Fruit fly (Drosophila melanogaster) whole organism, embryonic: ENCODE measurements around the gene Rm62.

Source experiments
- ATbp ChIP-seq: fragments of 200-800 bp; sonication (Bioruptor generic); optimal IDR thresholded peaks from 2 replicates; lab custom pipeline; 2017; ENCODE audit warnings: missing biosample characterization, mild to moderate bottlenecking, missing genetic modification characterization, missing genetic modification reagents
- CG12071 ChIP-seq: fragments of 200-800 bp; sonication (Bioruptor generic); optimal IDR thresholded peaks from 3 replicates; lab custom pipeline; 2018; ENCODE audit warnings: missing biosample characterization, mild to moderate bottlenecking, missing genetic modification characterization
- CG1233 ChIP-seq: fragments of 200-800 bp; sonication (Bioruptor generic); optimal IDR thresholded peaks from 4 replicates; lab custom pipeline; 2018; ENCODE audit warnings: missing biosample characterization, mild to moderate bottlenecking, missing genetic modification characterization
- CG14667 ChIP-seq: fragments of 200-800 bp; sonication (Bioruptor generic); IDR thresholded peaks from 2 replicates; pipeline ENCODE4 v1.3.6; 2022; ENCODE audit warnings: missing biosample characterization, missing genetic modification characterization
- CG14860 ChIP-seq: fragments of 200-800 bp; sonication (Bioruptor generic); IDR thresholded peaks from 3 replicates; pipeline ENCODE4 v1.3.6; 2022; ENCODE audit warnings: missing biosample characterization, missing genetic modification characterization; ENCODE audit not compliant: partially characterized antibody
- CG15011 ChIP-seq: fragments of 200-800 bp; sonication (Bioruptor generic); optimal IDR thresholded peaks from 3 replicates; lab custom pipeline; 2018; ENCODE audit warnings: missing biosample characterization, mild to moderate bottlenecking, missing genetic modification characterization
- CG1647 ChIP-seq: fragments of 200-800 bp; sonication (Bioruptor generic); optimal IDR thresholded peaks from 3 replicates; lab custom pipeline; 2016; ENCODE audit warnings: missing biosample characterization, missing genetic modification characterization
- CG18262 ChIP-seq: fragments of 200-800 bp; optimal IDR thresholded peaks from 3 replicates; lab custom pipeline; 2019; ENCODE audit warnings: missing biosample characterization, mild to moderate bottlenecking, missing genetic modification characterization, moderate library complexity
- CG18619 ChIP-seq: fragments of 200-800 bp; sonication (Bioruptor generic); optimal IDR thresholded peaks from 3 replicates; lab custom pipeline; 2017; ENCODE audit warnings: missing biosample characterization, mild to moderate bottlenecking, missing genetic modification characterization
- CG2202 ChIP-seq: fragments of 200-800 bp; sonication (Bioruptor generic); optimal IDR thresholded peaks from 2 replicates; lab custom pipeline; 2018; ENCODE audit warnings: missing biosample characterization, mild to moderate bottlenecking, missing genetic modification characterization
- CG3281 ChIP-seq: fragments of 200-800 bp; sonication (Bioruptor generic); optimal IDR thresholded peaks from 3 replicates; lab custom pipeline; 2017; ENCODE audit warnings: missing biosample characterization, mild to moderate bottlenecking, missing genetic modification characterization
- CG4328 ChIP-seq: fragments of 200-800 bp; sonication (Bioruptor generic); optimal IDR thresholded peaks from 3 replicates; lab custom pipeline; 2017; ENCODE audit warnings: missing biosample characterization, missing genetic modification reagents, missing genetic modification characterization
- CG6654 ChIP-seq: fragments of 200-800 bp; sonication (Bioruptor generic); optimal IDR thresholded peaks from 2 replicates; lab custom pipeline; 2017; ENCODE audit warnings: missing biosample characterization, mild to moderate bottlenecking, missing genetic modification characterization
- CG6683 ChIP-seq: fragments of 200-800 bp; sonication (Bioruptor generic); optimal IDR thresholded peaks from 2 replicates; lab custom pipeline; 2017; ENCODE audit warnings: missing biosample characterization, mild to moderate bottlenecking, missing genetic modification characterization, missing genetic modification reagents
- CG7963 ChIP-seq: fragments of 200-800 bp; sonication (Bioruptor generic); IDR thresholded peaks from 3 replicates; pipeline ENCODE4 v1.3.6; 2022; ENCODE audit warnings: missing biosample characterization, missing genetic modification characterization; ENCODE audit not compliant: partially characterized antibody
- CG8359 ChIP-seq: fragments of 200-800 bp; sonication (Bioruptor generic); optimal IDR thresholded peaks from 2 replicates; lab custom pipeline; 2017; ENCODE audit warnings: missing biosample characterization, mild to moderate bottlenecking, missing genetic modification characterization, borderline replicate concordance
- CG8478 ChIP-seq: fragments of >200 bp; optimal IDR thresholded peaks from 2 replicates; lab custom pipeline; 2018
- Chrac-16 ChIP-seq: fragments of 200-800 bp; sonication (Bioruptor generic); optimal IDR thresholded peaks from 3 replicates; lab custom pipeline; 2016; ENCODE audit warnings: missing biosample characterization, missing genetic modification characterization
- Dbx ChIP-seq: fragments of 200-800 bp; sonication (Bioruptor generic); IDR thresholded peaks from 3 replicates; pipeline ENCODE4 v1.3.6; 2022; ENCODE audit warnings: missing biosample characterization, missing genetic modification characterization
- Dek ChIP-seq: fragments of 200-800 bp; sonication (Bioruptor generic); optimal IDR thresholded peaks from 3 replicates; lab custom pipeline; 2019; ENCODE audit warnings: missing biosample characterization, mild to moderate bottlenecking, missing genetic modification characterization, moderate library complexity
- Ets65A ChIP-seq: fragments of 200-800 bp; sonication (Bioruptor generic); peaks from one replicate; lab custom pipeline; 2016; ENCODE audit warnings: missing biosample characterization, missing genetic modification characterization
- Fer2 ChIP-seq: fragments of 200-800 bp; sonication (Bioruptor generic); optimal IDR thresholded peaks from 2 replicates; lab custom pipeline; 2018; ENCODE audit warnings: missing biosample characterization, mild to moderate bottlenecking, missing genetic modification characterization, moderate library complexity
- Kr ChIP-seq: fragments of 200-800 bp; sonication (Bioruptor generic); optimal IDR thresholded peaks from 2 replicates; lab custom pipeline; 2017; ENCODE audit warnings: missing biosample characterization, mild to moderate bottlenecking, missing genetic modification characterization
- Mad ChIP-seq: fragments of 200-800 bp; sonication (Bioruptor generic); optimal IDR thresholded peaks from 2 replicates; lab custom pipeline; 2016; ENCODE audit warnings: missing biosample characterization, missing genetic modification characterization
- Oaz ChIP-seq: fragments of 200-800 bp; sonication (Bioruptor generic); IDR thresholded peaks from 2 replicates; pipeline ENCODE4 v1.3.6; 2022; ENCODE audit warnings: missing biosample characterization, missing genetic modification characterization
- Rx ChIP-seq: fragments of 200-800 bp; sonication (Bioruptor generic); IDR thresholded peaks from 2 replicates; pipeline ENCODE4 v1.3.6; 2022; ENCODE audit warnings: missing biosample characterization, missing genetic modification characterization
- Sry-β ChIP-seq: fragments of 200-800 bp; sonication (Bioruptor generic); optimal IDR thresholded peaks from 2 replicates; lab custom pipeline; 2018; ENCODE audit warnings: missing biosample characterization, mild to moderate bottlenecking, missing genetic modification characterization, moderate library complexity
- ato ChIP-seq: fragments of 200-800 bp; sonication (Bioruptor generic); IDR thresholded peaks from 2 replicates; pipeline ENCODE4 v1.3.6; 2022; ENCODE audit warnings: missing biosample characterization, missing genetic modification characterization; ENCODE audit not compliant: partially characterized antibody
- bowl ChIP-seq: fragments of 200-800 bp; sonication (Bioruptor generic); IDR thresholded peaks from 2 replicates; pipeline ENCODE4 v1.3.6; 2022; ENCODE audit warnings: missing biosample characterization, missing genetic modification characterization
- bsh ChIP-seq, 2 experiments: fragments of 200-800 bp; sonication (Bioruptor generic); optimal IDR thresholded peaks; 2 replicates each; lab custom pipeline; 2017 to 2018; ENCODE audit warnings: mild to moderate bottlenecking in 2 of 2, missing biosample characterization in 2 of 2, missing genetic modification characterization in 2 of 2, moderate library complexity in 1 of 2
- dpn ChIP-seq, 2 experiments: fragments of 200-800 bp; sonication (Bioruptor generic); optimal IDR thresholded peaks; 3 replicates each; lab custom pipeline; 2016; ENCODE audit warnings: missing biosample characterization in 2 of 2, missing genetic modification characterization in 2 of 2
- esg ChIP-seq: fragments of 200-800 bp; sonication (Bioruptor generic); conservative IDR thresholded peaks from 2 replicates; pipeline ENCODE4 v1.3.6; 2022; ENCODE audit warnings: missing biosample characterization, missing genetic modification characterization
- ftz-f1 ChIP-seq: fragments of 200-800 bp; sonication (Bioruptor generic); optimal IDR thresholded peaks from 2 replicates; lab custom pipeline; 2016; ENCODE audit warnings: missing biosample characterization, missing genetic modification characterization
- nerfin-2 ChIP-seq: fragments of 200-800 bp; sonication (Bioruptor generic); IDR thresholded peaks from 2 replicates; pipeline ENCODE4 v1.3.6; 2022; ENCODE audit warnings: missing biosample characterization, missing genetic modification characterization; ENCODE audit not compliant: partially characterized antibody
- org-1 ChIP-seq: fragments of 200-800 bp; sonication (Bioruptor generic); optimal IDR thresholded peaks from 2 replicates; lab custom pipeline; 2017; ENCODE audit warnings: missing biosample characterization, missing genetic modification characterization
- peb ChIP-seq: fragments of 200-800 bp; sonication (Bioruptor generic); IDR thresholded peaks from 2 replicates; pipeline ENCODE4 v1.3.6; 2022; ENCODE audit warnings: missing biosample characterization, missing genetic modification characterization
- pita ChIP-seq: fragments of 200-800 bp; sonication (Bioruptor generic); optimal IDR thresholded peaks from 2 replicates; lab custom pipeline; 2017; ENCODE audit warnings: missing biosample characterization, mild to moderate bottlenecking, missing genetic modification characterization
- prd ChIP-seq, 3 experiments: fragments of >200 bp in 2 of 3; fragments of 200-800 bp in 1 of 3; sonication (Bioruptor generic) in 1 of 3; optimal IDR thresholded peaks in 2 of 3; IDR thresholded peaks in 1 of 3; 2 replicates in 2 of 3; 3 replicates in 1 of 3; pipeline versions ENCODE4 v1.3.6 to Lab custom; 2017 to 2022; ENCODE audit warnings: missing biosample characterization in 1 of 3, missing genetic modification characterization in 1 of 3
- pum ChIP-seq: fragments of 200-800 bp; sonication (Bioruptor generic); optimal IDR thresholded peaks from 2 replicates; lab custom pipeline; 2016; ENCODE audit warnings: missing biosample characterization, missing genetic modification characterization
- slou ChIP-seq: fragments of 200-800 bp; sonication (Bioruptor generic); optimal IDR thresholded peaks from 3 replicates; lab custom pipeline; 2016; ENCODE audit warnings: missing biosample characterization, missing genetic modification characterization
- ssp ChIP-seq: fragments of 200-800 bp; sonication (Bioruptor generic); IDR thresholded peaks from 2 replicates; pipeline ENCODE4 v1.3.6; 2022; ENCODE audit warnings: missing biosample characterization, missing genetic modification characterization
- stc ChIP-seq: fragments of 200-800 bp; sonication (Bioruptor generic); IDR thresholded peaks from 2 replicates; pipeline ENCODE4 v1.3.6; 2022; ENCODE audit warnings: missing biosample characterization, missing genetic modification characterization
- sug ChIP-seq: fragments of 200-800 bp; optimal IDR thresholded peaks from 2 replicates; lab custom pipeline; 2019; ENCODE audit warnings: missing biosample characterization, mild to moderate bottlenecking, missing genetic modification characterization, moderate library complexity
- tll ChIP-seq, 2 experiments: fragments of 200-800 bp in 1 of 2; fragments of >200 bp in 1 of 2; sonication (Bioruptor generic) in 1 of 2; optimal IDR thresholded peaks; 2 replicates each; lab custom pipeline; 2017 to 2019; ENCODE audit warnings: missing biosample characterization in 2 of 2, missing genetic modification characterization in 2 of 2, mild to moderate bottlenecking in 1 of 2, moderate library complexity in 1 of 2

Gene Rm62

dm6 chr3R:6057436-6057835 is 49.1 kb upstream of the Rm62 start, which contains the start of gene CG15580 (continued):
- no peak for TF ChIP-seq Mad
- TF ChIP-seq CG18619 (GFP tag; lab: Kevin White, UChicago) = no peak
- no peak for TF ChIP-seq Oaz (GFP tag; lab: Robert Waterston, UW)

DNA sequence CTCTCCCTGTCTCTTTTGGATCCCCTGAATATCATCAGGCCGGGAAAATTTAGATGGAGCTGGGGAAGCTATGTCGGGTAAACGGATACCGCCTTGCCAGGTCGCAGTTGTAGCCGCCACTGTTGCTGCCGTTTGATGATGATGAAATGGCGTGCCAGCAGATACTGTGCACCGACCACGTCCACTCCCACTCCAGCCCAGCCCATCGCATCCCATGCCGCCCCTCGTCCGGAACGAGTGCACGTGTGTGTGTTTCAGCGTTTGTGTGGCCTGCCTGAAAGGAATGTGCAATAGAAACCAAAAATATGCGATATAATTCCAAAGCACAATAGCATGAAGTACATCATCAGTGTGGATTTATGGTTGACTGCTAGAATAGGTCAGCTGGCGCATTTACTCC is 29.8 kb upstream of the Rm62 start:
- TF ChIP-seq tll (GFP tag; optimal IDR thresholded peaks at IDR 0.05; lab: Kevin White, UChicago) (no peak), Fer2 (no peak), pum (GFP tag; lab: Kevin White, UChicago) (no peak), ATbp (no peak), dpn (GFP tag; optimal IDR thresholded peaks at IDR 0.05; lab: Kevin White, UChicago) (no peak), ftz-f1 (GFP tag; lab: Kevin White, UChicago) (no peak), CG8478 (lab: Kevin White, UChicago) (peak; percentile 61), CG15011 (GFP tag; lab: Kevin White, UChicago) (no peak), prd (optimal IDR thresholded peaks at IDR 0.05; lab: Kevin White, UChicago) (no peak), prd (GFP tag; IDR thresholded peaks at IDR 0.05; lab: Robert Waterston, UW) (no peak), bowl (GFP tag; lab: Robert Waterston, UW) (no peak), CG7963 (GFP tag; lab: Robert Waterston, UW) (no peak), pita (no peak), org-1 (GFP tag; lab: Kevin White, UChicago) (no peak), slou (no peak), Dbx (GFP tag; lab: Robert Waterston, UW) (no peak), Ets65A (GFP tag; lab: Kevin White, UChicago) (peak; percentile 79)
- TF ChIP-seq, all 482 proteins: peak for 2

- no peak for TF ChIP-seq CG2202 (tag; lab: Kevin White, UChicago)
- TF ChIP-seq stc (GFP tag; lab: Robert Waterston, UW) = no peak
- peak; percentile 91 for TF ChIP-seq Ets65A (GFP tag; lab: Kevin White, UChicago)
- TF ChIP-seq CG6683 (GFP tag; lab: Kevin White, UChicago) = no peak
- TF ChIP-seq Rx (GFP tag; lab: Robert Waterston, UW) = no peak
- no peak for TF ChIP-seq Sry-β (GFP tag; lab: Kevin White, UChicago)
Observed at dm6 chr3R:6027674-6028073, 19.3 kb upstream of the Rm62 start.

dm6 chr3R:6027138-6027537 is 18.8 kb upstream of the Rm62 start, which contains the start of gene CtsL3:
CtsL3 (minus strand) TSS chr3R:6027238.
- TF ChIP-seq CG14860 (GFP tag; lab: Robert Waterston, UW) (no peak), CG18262 (tag; lab: Kevin White, UChicago) (no peak), ssp (no peak), nerfin-2 (GFP tag; lab: Robert Waterston, UW) (no peak), CG3281 (GFP tag; lab: Kevin White, UChicago) (no peak), ato (GFP tag; lab: Robert Waterston, UW) (no peak), CG14667 (GFP tag; lab: Robert Waterston, UW) (no peak), Dek (tag; lab: Kevin White, UChicago) (no peak), bsh (GFP tag; optimal IDR thresholded peaks at IDR 0.05; lab: Kevin White, UChicago) (no peak), Kr (GFP tag; lab: Kevin White, UChicago) (no peak), CG12071 (no peak), CG1647 (GFP tag; lab: Kevin White, UChicago) (no peak), CG8359 (GFP tag; lab: Kevin White, UChicago) (no peak), esg (GFP tag; lab: Robert Waterston, UW) (no peak), CG4328 (GFP tag; lab: Kevin White, UChicago) (no peak), sug (tag; lab: Kevin White, UChicago) (no peak), Chrac-16 (no peak), CG1233 (no peak), peb (GFP tag; lab: Robert Waterston, UW) (no peak), CG6654 (GFP tag; lab: Kevin White, UChicago) (no peak)
